Worm (Caenorhabditis elegans) whole organism, young adult: Measurements from ENCODE around the gene dpf-4.

Source experiments
- T07F8.4 ChIP-seq: sonication (generic microtip); optimal IDR thresholded peaks from 2 replicates; lab custom pipeline; 2016; ENCODE audit warnings: mild to moderate bottlenecking, missing genetic modification characterization, moderate library complexity, missing compliant biosample characterization
- Y53G8AR.9 ChIP-seq: fragments of 200-800 bp; sonication (Bioruptor generic); conservative IDR thresholded peaks from 2 replicates; pipeline ENCODE4 v1.3.6; 2022; ENCODE audit warnings: missing genetic modification reagents, missing genetic modification characterization, missing compliant biosample characterization
- Y67H2A.10 ChIP-seq: fragments of 200-800 bp; sonication (Bioruptor generic); conservative IDR thresholded peaks from 2 replicates; pipeline ENCODE4 v1.3.6; 2022; ENCODE audit warnings: missing genetic modification reagents, missing genetic modification characterization, missing compliant biosample characterization
- Y79H2A.3 ChIP-seq: fragments of 200-800 bp; sonication (Bioruptor generic); conservative IDR thresholded peaks from 2 replicates; pipeline ENCODE4 v1.3.6; 2022; ENCODE audit warnings: missing genetic modification reagents, missing genetic modification characterization, missing compliant biosample characterization
- Y95B8A.8 ChIP-seq: fragments of 200-800 bp; sonication (Bioruptor generic); IDR thresholded peaks from 2 replicates; pipeline ENCODE4 v1.3.6; 2022; ENCODE audit warnings: missing genetic modification reagents, missing genetic modification characterization, missing compliant biosample characterization
- ZK185.1 ChIP-seq: sonication (generic microtip); optimal IDR thresholded peaks from 2 replicates; lab custom pipeline; 2016; ENCODE audit warnings: mild to moderate bottlenecking, missing genetic modification characterization, missing compliant biosample characterization; ENCODE audit not compliant: poor library complexity, severe bottlenecking
- aptf-3 ChIP-seq: fragments of 200-800 bp; sonication (Bioruptor generic); IDR thresholded peaks from 2 replicates; pipeline ENCODE4 v1.3.6; 2022; ENCODE audit warnings: missing genetic modification characterization, missing compliant biosample characterization
- bed-2 ChIP-seq: fragments of 200-800 bp; sonication (Bioruptor generic); IDR thresholded peaks from 2 replicates; pipeline ENCODE4 v1.3.6; 2022; ENCODE audit warnings: missing genetic modification reagents, missing genetic modification characterization, missing compliant biosample characterization
- cebp-1 ChIP-seq, 2 experiments: fragments of 200-800 bp in 1 of 2; sonication (Bioruptor generic) in 1 of 2; sonication (generic microtip) in 1 of 2; IDR thresholded peaks in 1 of 2; optimal IDR thresholded peaks in 1 of 2; 2 replicates each; pipeline versions ENCODE4 v1.3.6 to Lab custom; 2017 to 2022; ENCODE audit warnings: missing compliant biosample characterization in 2 of 2, missing genetic modification characterization in 2 of 2, mild to moderate bottlenecking in 1 of 2, missing genetic modification reagents in 1 of 2, moderate library complexity in 1 of 2
- ceh-79 ChIP-seq: sonication (generic microtip); optimal IDR thresholded peaks from 2 replicates; lab custom pipeline; 2017; ENCODE audit warnings: mild to moderate bottlenecking, missing genetic modification characterization, missing compliant biosample characterization
- chd-7 ChIP-seq: sonication (generic microtip); optimal IDR thresholded peaks from 2 replicates; lab custom pipeline; 2016; ENCODE audit warnings: mild to moderate bottlenecking, missing genetic modification characterization, moderate library complexity, missing compliant biosample characterization
- dox-1 ChIP-seq: fragments of 200-800 bp; sonication (Bioruptor generic); IDR thresholded peaks from 2 replicates; pipeline ENCODE4 v1.3.6; 2022; ENCODE audit warnings: missing genetic modification reagents, missing genetic modification characterization, missing compliant biosample characterization
- efl-1 ChIP-seq: fragments of 150-350 bp; optimal IDR thresholded peaks from 2 replicates; lab custom pipeline; 2014; ENCODE audit warnings: missing biosample characterization, missing genetic modification reagents, missing genetic modification characterization
- egrh-3 ChIP-seq: fragments of 200-800 bp; sonication (Bioruptor generic); IDR thresholded peaks from 2 replicates; pipeline ENCODE4 v1.3.6; 2022; ENCODE audit warnings: missing genetic modification reagents, missing genetic modification characterization, missing compliant biosample characterization
- fkh-3 ChIP-seq: sonication (generic microtip); optimal IDR thresholded peaks from 2 replicates; lab custom pipeline; 2016; ENCODE audit warnings: mild to moderate bottlenecking, missing genetic modification characterization, missing compliant biosample characterization
- lin-35 ChIP-seq, 3 experiments: fragments of 150-350 bp in 2 of 3; sonication (generic microtip) in 1 of 3; optimal IDR thresholded peaks; 2 replicates each; lab custom pipeline; 2014 to 2018; ENCODE audit warnings: missing biosample characterization in 3 of 3, missing genetic modification characterization in 3 of 3, missing genetic modification reagents in 3 of 3
- lin-40 ChIP-seq: sonication (generic microtip); optimal IDR thresholded peaks from 2 replicates; lab custom pipeline; 2016; ENCODE audit warnings: missing genetic modification characterization, mild to moderate bottlenecking, missing compliant biosample characterization, missing genotype, missing genetic modification reagents
- lin-54 ChIP-seq: fragments of 200-800 bp; sonication (Bioruptor generic); optimal IDR thresholded peaks from 2 replicates; lab custom pipeline; 2018; ENCODE audit warnings: mild to moderate bottlenecking, missing genetic modification characterization, missing compliant biosample characterization
- lsl-1 ChIP-seq: fragments of 200-800 bp; sonication (Bioruptor generic); optimal IDR thresholded peaks from 2 replicates; lab custom pipeline; 2018; ENCODE audit warnings: mild to moderate bottlenecking, missing genetic modification characterization, moderate library complexity, missing compliant biosample characterization
- madf-6 ChIP-seq: fragments of 200-800 bp; sonication (Bioruptor generic); IDR thresholded peaks from 2 replicates; pipeline ENCODE4 v1.3.6; 2022; ENCODE audit warnings: missing genetic modification reagents, missing genetic modification characterization, missing compliant biosample characterization
- madf-8 ChIP-seq: fragments of 200-800 bp; sonication (Bioruptor generic); conservative IDR thresholded peaks from 2 replicates; pipeline ENCODE4 v1.3.6; 2022; ENCODE audit warnings: missing genetic modification reagents, missing genetic modification characterization, missing compliant biosample characterization
- nhr-179 ChIP-seq: sonication (generic microtip); optimal IDR thresholded peaks from 2 replicates; lab custom pipeline; 2016; ENCODE audit warnings: mild to moderate bottlenecking, missing genetic modification characterization, missing compliant biosample characterization
- nhr-80 ChIP-seq: sonication (generic microtip); optimal IDR thresholded peaks from 2 replicates; lab custom pipeline; 2016; ENCODE audit warnings: missing genetic modification characterization, missing compliant biosample characterization
- pbrm-1 ChIP-seq: fragments of 200-800 bp; sonication (Bioruptor generic); IDR thresholded peaks from 2 replicates; pipeline ENCODE4 v1.3.6; 2022; ENCODE audit warnings: missing genetic modification reagents, missing genetic modification characterization, missing compliant biosample characterization
- rec-8 ChIP-seq, 2 experiments: sonication (generic microtip); optimal IDR thresholded peaks; 2 replicates each; lab custom pipeline; 2016; ENCODE audit warnings: mild to moderate bottlenecking in 2 of 2, missing genetic modification characterization in 2 of 2, missing genetic modification reagents in 2 of 2, missing genotype in 2 of 2, missing biosample characterization in 1 of 2, missing compliant biosample characterization in 1 of 2, moderate library complexity in 1 of 2
- snpc-4 ChIP-seq, 5 experiments: fragments of 150-350 bp in 1 of 5; sonication (generic microtip) in 4 of 5; optimal IDR thresholded peaks; 2 replicates each; lab custom pipeline; 2014 to 2018; ENCODE audit warnings: missing genetic modification characterization in 5 of 5, missing biosample characterization in 3 of 5, antibody characterized with exemption in 2 of 5, mild to moderate bottlenecking in 2 of 5, missing compliant biosample characterization in 2 of 5, missing genotype in 2 of 5, moderate library complexity in 2 of 5, missing genetic modification reagents in 1 of 5
- tbp1 ChIP-seq: fragments of 200-800 bp; sonication (Bioruptor generic); optimal IDR thresholded peaks from 2 replicates; lab custom pipeline; 2018; ENCODE audit warnings: mild to moderate bottlenecking, missing genetic modification characterization, missing compliant biosample characterization
- xnd-1 ChIP-seq: sonication (generic microtip); optimal IDR thresholded peaks from 2 replicates; lab custom pipeline; 2016; ENCODE audit warnings: missing genotype, missing genetic modification reagents, missing genetic modification characterization, missing compliant biosample characterization
- zfh-2 ChIP-seq: fragments of 200-800 bp; sonication (Bioruptor generic); conservative IDR thresholded peaks from 2 replicates; pipeline ENCODE4 v1.3.6; 2022; ENCODE audit warnings: missing genetic modification reagents, missing genetic modification characterization, missing compliant biosample characterization
- ztf-22 ChIP-seq: fragments of 200-800 bp; sonication (Bioruptor generic); optimal IDR thresholded peaks from 2 replicates; lab custom pipeline; 2018; ENCODE audit warnings: mild to moderate bottlenecking, missing genetic modification characterization, moderate library complexity, missing compliant biosample characterization
- ztf-26 ChIP-seq: sonication (generic microtip); optimal IDR thresholded peaks from 2 replicates; lab custom pipeline; 2017; ENCODE audit warnings: missing genetic modification characterization, missing compliant biosample characterization
- ztf-3 ChIP-seq: fragments of 200-800 bp; sonication (Bioruptor generic); optimal IDR thresholded peaks from 2 replicates; lab custom pipeline; 2018; ENCODE audit warnings: mild to moderate bottlenecking, missing genetic modification characterization, missing compliant biosample characterization

Gene dpf-4

ce11 chrIII:5832442-5832841, 26.7 kb upstream of the dpf-4 start (continued):
- no peak for TF ChIP-seq lin-40 (tag; lab: Kevin White, UChicago)
- TF ChIP-seq aptf-3 (GFP tag; lab: Robert Waterston, UW) = no peak
- TF ChIP-seq bed-2 = no peak
- TF ChIP-seq ceh-79 (tag; lab: Kevin White, UChicago) = no peak
- TF ChIP-seq chd-7 (tag; lab: Kevin White, UChicago) = peak; percentile 10
- no peak for TF ChIP-seq Y95B8A.8
- no peak for TF ChIP-seq tbp1 (GFP tag; lab: Kevin White, UChicago)
- TF ChIP-seq Y67H2A.10 (GFP tag; lab: Robert Waterston, UW) = no peak
- TF ChIP-seq snpc-4 (GFP tag; optimal IDR thresholded peaks at IDR 0.05; lab: Kevin White, UChicago) = no peak
- TF ChIP-seq snpc-4 (tag; optimal IDR thresholded peaks at IDR 0.05; lab: Kevin White, UChicago) = no peak
- TF ChIP-seq ztf-22 (GFP tag; lab: Kevin White, UChicago) = no peak
- peak; percentile 18; the same call in 1 of the 2 replicates for TF ChIP-seq egrh-3 (GFP tag; lab: Robert Waterston, UW)

- TF ChIP-seq Y53G8AR.9 (GFP tag; lab: Robert Waterston, UW) (0 out of 2 replicates have a peak, but pooled peaks have one; percentile 41), pbrm-1 (0 out of 2 replicates have a peak, but pooled peaks have one; percentile 26), efl-1 (GFP tag; lab: Kevin White, UChicago) (no peak), ztf-3 (GFP tag; lab: Kevin White, UChicago) (no peak), fkh-3 (tag; lab: Kevin White, UChicago) (no peak), rec-8 (tag; optimal IDR thresholded peaks at IDR 0.05; lab: Kevin White, UChicago) (no peak)
- TF ChIP-seq, all 124 proteins: peak for 2
Observed at ce11 chrIII:5833376-5833775, 25.7 kb upstream of the dpf-4 start, which contains the start of the genes R12B2.13 and mdt-15. Gene R12B2.13 (minus strand): TSS chrIII:5833476. Gene mdt-15 (minus strand): TSS chrIII:5833751.

- TF ChIP-seq lsl-1 (GFP tag; lab: Kevin White, UChicago) (peak; percentile 52), lin-35 (GFP tag; optimal IDR thresholded peaks at IDR 0.05; lab: Kevin White, UChicago) (no peak)
- TF ChIP-seq, all 124 proteins: peak for 1
Observed at ce11 chrIII:5834053-5834452, 25.1 kb upstream of the dpf-4 start, which contains the start of gene R12B2.6. Gene R12B2.6 (minus strand): TSS chrIII:5834153.

ce11 chrIII:5834663-5835062, 24.4 kb upstream of the dpf-4 start:
- TF ChIP-seq madf-6 (peak; percentile 42; the same call in 1 of the 2 replicates), madf-8 (GFP tag; lab: Robert Waterston, UW) (peak; percentile 22; the same call in 1 of the 2 replicates), xnd-1 (tag; lab: Kevin White, UChicago) (no peak), efl-1 (GFP tag; lab: Kevin White, UChicago) (peak; percentile 50)

- peak; percentile 36 for TF ChIP-seq ZK185.1 (tag; lab: Kevin White, UChicago)
- 0 out of 2 replicates have a peak, but pooled peaks have one; percentile 17 for TF ChIP-seq dox-1
- TF ChIP-seq T07F8.4 (tag; lab: Kevin White, UChicago) = no peak
- TF ChIP-seq zfh-2 = peak; percentile 69
- TF ChIP-seq lin-54 (GFP tag; lab: Kevin White, UChicago) = peak; percentile 8
- TF ChIP-seq ztf-26 = peak; percentile 35
- TF ChIP-seq nhr-80 (tag; lab: Kevin White, UChicago) = peak; percentile 87
- TF ChIP-seq nhr-179 (tag; lab: Kevin White, UChicago) = no peak
- TF ChIP-seq Y79H2A.3 (GFP tag; lab: Robert Waterston, UW) = no peak
- no peak for TF ChIP-seq cebp-1 (GFP tag; IDR thresholded peaks at IDR 0.05; lab: Robert Waterston, UW)
- TF ChIP-seq cebp-1 (tag; optimal IDR thresholded peaks at IDR 0.05; lab: Kevin White, UChicago) = peak; percentile 24
Observed at ce11 chrIII:5835163-5835871, 23.8 kb upstream of the dpf-4 start.
